Fruit fly (Drosophila melanogaster): ENCODE results near the gene tal-2A.

The tal-2A gene

DNA sequence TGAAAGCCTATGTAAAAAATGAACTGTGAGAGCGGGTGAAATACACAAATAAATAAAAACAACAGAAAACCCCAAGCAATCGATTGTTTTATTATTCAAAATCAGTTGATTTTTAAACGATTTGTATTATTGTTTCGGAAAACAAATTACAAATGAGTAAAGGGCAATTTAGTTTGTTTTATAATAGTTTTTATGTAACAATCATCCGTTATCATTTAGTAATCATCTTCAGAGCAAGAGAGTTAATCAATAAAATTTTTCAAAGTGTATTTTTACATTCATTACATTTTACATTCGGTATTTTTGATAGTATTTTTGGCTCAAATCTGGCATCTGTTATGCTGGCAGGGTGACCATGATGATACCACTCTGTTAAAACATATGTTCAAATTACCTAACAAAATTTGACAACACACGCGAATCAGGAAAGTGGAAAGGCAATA, 33.6 kb upstream of the tal-2A start, which contains the start of the genes CG42375 and CG9288 (continued):
- TF ChIP-seq D19B (GFP tag; optimal IDR thresholded peaks at IDR 0.05), result peak; percentile 52
- peak; percentile 53 for TF ChIP-seq Spps (tag; optimal IDR thresholded peaks at IDR 0.05)
- no peak for TF ChIP-seq chinmo (GFP tag; IDR thresholded peaks at IDR 0.05; ENCODE audit: partially characterized antibody)
- TF ChIP-seq unpg (GFP tag; optimal IDR thresholded peaks at IDR 0.05), result peak; percentile 78
- TF ChIP-seq CG17912 (GFP tag; optimal IDR thresholded peaks at IDR 0.05), result no peak
- no peak for TF ChIP-seq CG10543 (GFP tag; optimal IDR thresholded peaks at IDR 0.05)
- TF ChIP-seq CG11723 (GFP tag; optimal IDR thresholded peaks at IDR 0.05), result no peak
- no peak for TF ChIP-seq Optix (GFP tag; IDR thresholded peaks at IDR 0.05)
- TF ChIP-seq CG17802 (tag; optimal IDR thresholded peaks at IDR 0.05), result peak; percentile 35
- TF ChIP-seq lab (GFP tag; optimal IDR thresholded peaks at IDR 0.05), result peak; percentile 84
- TF ChIP-seq CG6765 (GFP tag; optimal IDR thresholded peaks at IDR 0.05), result no peak
- no peak for TF ChIP-seq Chrac-16 (GFP tag; optimal IDR thresholded peaks at IDR 0.05)
- no peak for TF ChIP-seq CG4328 (GFP tag; optimal IDR thresholded peaks at IDR 0.05)
- no peak for TF ChIP-seq CG30431 (GFP tag; optimal IDR thresholded peaks at IDR 0.05)
- TF ChIP-seq CG16815 (GFP tag; optimal IDR thresholded peaks at IDR 0.05), result no peak
- peak; percentile 63 for TF ChIP-seq ind (GFP tag; optimal IDR thresholded peaks at IDR 0.05)
- TF ChIP-seq sisA (GFP tag; IDR thresholded peaks at IDR 0.05), result no peak
- no peak for TF ChIP-seq eve (GFP tag; optimal IDR thresholded peaks at IDR 0.05)
- TF ChIP-seq HHEX (GFP tag; optimal IDR thresholded peaks at IDR 0.05), result peak; percentile 72
- TF ChIP-seq Sox102F (GFP tag; optimal IDR thresholded peaks at IDR 0.05), result peak; percentile 19
- TF ChIP-seq CG12155 (GFP tag; optimal IDR thresholded peaks at IDR 0.05), result peak; percentile 5
- TF ChIP-seq Aef1 (GFP tag; IDR thresholded peaks at IDR 0.05), result no peak
- TF ChIP-seq pan (optimal IDR thresholded peaks at IDR 0.05), result no peak
- peak in 1 of 2 experiments; percentile 75 for TF ChIP-seq pan (GFP tag; optimal IDR thresholded peaks at IDR 0.05 in 1 of 2, IDR thresholded peaks at IDR 0.05 in 1 of 2)
- peak; percentile 52 for TF ChIP-seq pum (GFP tag; optimal IDR thresholded peaks at IDR 0.05)
- TF ChIP-seq CG17359 (tag; optimal IDR thresholded peaks at IDR 0.05), result peak; percentile 76
- peak; percentile 36 for TF ChIP-seq Myb (GFP tag; optimal IDR thresholded peaks at IDR 0.05)
- peak; percentile 65 for TF ChIP-seq Meics (GFP tag; optimal IDR thresholded peaks at IDR 0.05)
- TF ChIP-seq da (GFP tag; optimal IDR thresholded peaks at IDR 0.05), result no peak
- TF ChIP-seq Eip74EF (GFP tag; optimal IDR thresholded peaks at IDR 0.05), result peak in 1 of 2 experiments; percentile 7
- no peak for TF ChIP-seq Atf3 (GFP tag; optimal IDR thresholded peaks at IDR 0.05)
- TF ChIP-seq CrebB (tag; optimal IDR thresholded peaks at IDR 0.05), result no peak
- no peak for TF ChIP-seq grn (GFP tag; optimal IDR thresholded peaks at IDR 0.05)
- no peak for TF ChIP-seq CG3838 (GFP tag; optimal IDR thresholded peaks at IDR 0.05)
- no peak for TF ChIP-seq ato (GFP tag; IDR thresholded peaks at IDR 0.05; ENCODE audit: partially characterized antibody)
- TF ChIP-seq dmrt11E (tag; optimal IDR thresholded peaks at IDR 0.05), result peak; percentile 35
- TF ChIP-seq CG8089 (GFP tag; optimal IDR thresholded peaks at IDR 0.05), result no peak
- TF ChIP-seq trh (GFP tag; optimal IDR thresholded peaks at IDR 0.05), result no peak
- TF ChIP-seq E2f2 (GFP tag; IDR thresholded peaks at IDR 0.05), result peak; percentile 35; the same call in 1 of the 2 replicates
- no peak for TF ChIP-seq hth (optimal IDR thresholded peaks at IDR 0.05)
- TF ChIP-seq CG11456 (GFP tag; IDR thresholded peaks at IDR 0.05), result no peak
- peak; percentile 51; the same call in 1 of the 2 replicates for TF ChIP-seq MBD-R2 (GFP tag; IDR thresholded peaks at IDR 0.05)
- TF ChIP-seq dpn (GFP tag; optimal IDR thresholded peaks at IDR 0.05), result peak; percentile 7 to 17
- no peak for TF ChIP-seq CG30020 (tag; optimal IDR thresholded peaks at IDR 0.05)
- TF ChIP-seq CG15073 (GFP tag; optimal IDR thresholded peaks at IDR 0.05), result no peak
- no peak for TF ChIP-seq HLH54F (GFP tag; optimal IDR thresholded peaks at IDR 0.05)
- TF ChIP-seq Hmr (GFP tag; optimal IDR thresholded peaks at IDR 0.05), result peak; percentile 61
- TF ChIP-seq Sry-β (GFP tag; optimal IDR thresholded peaks at IDR 0.05), result no peak
- TF ChIP-seq ken (GFP tag; IDR thresholded peaks at IDR 0.05), result no peak
- TF ChIP-seq luna (GFP tag; optimal IDR thresholded peaks at IDR 0.05), result no peak
- TF ChIP-seq CG7963 (GFP tag; IDR thresholded peaks at IDR 0.05; ENCODE audit: partially characterized antibody), result no peak

Measured in whole organism, embryonic.